Worm (Caenorhabditis elegans) whole organism, midembryonic: Measurements from ENCODE around the gene slt-1.

Experiments used
- ref-1 ChIP-seq: fragments of 200-800 bp; sonication (Bioruptor generic); conservative IDR thresholded peaks from 2 replicates; pipeline ENCODE4 v1.3.6; 2022; ENCODE audit warnings: missing genetic modification reagents, missing genetic modification characterization, missing compliant biosample characterization
- ztf-29 ChIP-seq: fragments of 200-800 bp; sonication (Bioruptor generic); IDR thresholded peaks from 2 replicates; pipeline ENCODE4 v1.3.6; 2022; ENCODE audit warnings: missing genetic modification reagents, missing genetic modification characterization, missing compliant biosample characterization

DNA sequence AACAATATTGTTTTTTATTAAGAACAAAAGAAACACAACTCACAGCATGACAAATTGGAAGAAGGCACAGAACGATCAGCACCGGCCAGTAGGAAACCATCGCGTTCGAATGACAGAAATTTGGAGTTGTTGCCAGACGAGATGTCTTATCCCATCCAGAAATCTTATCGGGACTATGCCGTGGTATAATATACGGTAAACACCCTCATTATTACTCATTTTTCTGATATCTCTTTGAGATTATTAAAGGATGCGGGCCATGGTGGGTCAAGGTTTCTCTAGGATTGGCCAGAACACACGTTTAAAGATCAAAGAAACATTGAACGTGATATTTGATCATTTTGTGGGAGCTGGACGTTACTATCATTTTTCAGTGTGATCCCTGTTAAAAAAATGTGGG lies 25.7 kb downstream of the slt-1 start, which contains the start of gene hch-1:
- TF ChIP-seq ref-1 (GFP tag; lab: Robert Waterston, UW) (no peak), ztf-29 (GFP tag; lab: Robert Waterston, UW) (no peak)
